Worm (Caenorhabditis elegans): ENCODE measurements around the gene W07A12.4.

W07A12.4 gene

ce11 chrII:9167730-9168129 is 21.7 kb downstream of the W07A12.4 start, which contains the start of gene T23G7.3 (continued):
- TF ChIP-seq nhr-20 (tag; optimal IDR thresholded peaks at IDR 0.05), result no peak

DNA sequence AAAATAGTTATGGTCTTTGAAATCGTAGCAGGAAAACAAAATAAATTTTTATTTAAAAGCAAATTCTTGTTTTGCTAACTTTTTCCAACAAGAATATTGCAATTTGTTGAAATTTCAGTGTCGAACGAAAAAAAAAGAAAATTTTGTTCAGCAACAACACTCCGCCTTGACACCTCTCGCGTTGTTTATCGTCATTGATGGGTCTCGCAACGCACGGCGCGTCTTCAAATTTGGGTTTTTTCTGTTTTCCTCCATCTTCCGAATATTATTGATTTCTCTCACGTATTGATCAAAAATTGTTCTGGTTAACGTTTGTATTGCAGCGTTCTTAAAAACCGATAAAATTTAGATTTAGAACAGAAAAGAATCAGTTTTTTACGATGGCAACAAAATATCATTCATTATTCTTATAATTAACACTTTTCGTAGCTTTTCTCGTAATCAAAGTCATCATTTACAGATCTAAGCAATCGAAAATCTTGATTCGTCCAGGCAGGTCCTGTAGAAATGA is 23.4 kb downstream of the W07A12.4 start, which contains the start of gene dpl-1:
dpl-1 (plus strand) TSS at position 461 of the 511 bp plus-strand sequence.
- TF ChIP-seq egl-27 (tag; optimal IDR thresholded peaks at IDR 0.05) (no peak), mep-1 (tag; optimal IDR thresholded peaks at IDR 0.05) (peak; percentile 32), nhr-11 (tag; optimal IDR thresholded peaks at IDR 0.05) (no peak), lin-35 (GFP tag; optimal IDR thresholded peaks at IDR 0.05) (peak; percentile 73 to 95), elt-3 (tag; optimal IDR thresholded peaks at IDR 0.05) (peak in 1 of 6 experiments; percentile 14), ceh-82 (tag; optimal IDR thresholded peaks at IDR 0.05) (peak in 1 of 3 experiments; percentile 26), aha-1 (tag; optimal IDR thresholded peaks at IDR 0.05) (no peak), F16B12.6 (tag; optimal IDR thresholded peaks at IDR 0.05) (peak; percentile 31), nhr-20 (tag; optimal IDR thresholded peaks at IDR 0.05) (peak; percentile 10), nhr-28 (tag; optimal IDR thresholded peaks at IDR 0.05) (no peak), mdl-1 (tag; optimal IDR thresholded peaks at IDR 0.05) (peak in 1 of 2 experiments; percentile 44), ama-1 (optimal IDR thresholded peaks at IDR 0.05) (no peak), Y116A8C.19 (tag; optimal IDR thresholded peaks at IDR 0.05; ENCODE audit: borderline replicate concordance) (no peak), efl-1 (optimal IDR thresholded peaks at IDR 0.05) (peak; percentile 58 to 86), efl-1 (GFP tag; optimal IDR thresholded peaks at IDR 0.05 in 1 of 2) (peak; percentile 85 to 98), hlh-4 (tag; optimal IDR thresholded peaks at IDR 0.05) (no peak), ces-1 (GFP tag; optimal IDR thresholded peaks at IDR 0.05) (no peak), isw-1 (GFP tag; IDR thresholded peaks at IDR 0.05) (no peak), ceh-8 (GFP tag; optimal IDR thresholded peaks at IDR 0.05) (no peak), ceh-90 (tag; optimal IDR thresholded peaks at IDR 0.05) (no peak), mef-2 (tag; optimal IDR thresholded peaks at IDR 0.05) (no peak), C16A3.4 (tag; optimal IDR thresholded peaks at IDR 0.05) (peak; percentile 59), lin-13 (GFP tag; optimal IDR thresholded peaks at IDR 0.05) (peak; percentile 23), xbp-1 (tag; optimal IDR thresholded peaks at IDR 0.05) (peak; percentile 23), nhr-71 (tag; optimal IDR thresholded peaks at IDR 0.05) (peak; percentile 46), efl-3 (GFP tag; optimal IDR thresholded peaks at IDR 0.05) (no peak), zip-4 (GFP tag; optimal IDR thresholded peaks at IDR 0.05) (no peak), hpl-2 (GFP tag; optimal IDR thresholded peaks at IDR 0.05) (no peak), sox-4 (tag; optimal IDR thresholded peaks at IDR 0.05) (no peak), jun-1 (tag; optimal IDR thresholded peaks at IDR 0.05) (no peak), unc-86 (tag; optimal IDR thresholded peaks at IDR 0.05) (no peak), nhr-90 (tag; optimal IDR thresholded peaks at IDR 0.05; ENCODE audit: poor library complexity) (no peak), unc-130 (tag; optimal IDR thresholded peaks at IDR 0.05) (peak; percentile 40), egl-13 (tag; optimal IDR thresholded peaks at IDR 0.05) (no peak), snpc-4 (tag; optimal IDR thresholded peaks at IDR 0.05) (no peak), fos-1 (tag; optimal IDR thresholded peaks at IDR 0.05) (no peak), blmp-1 (tag; optimal IDR thresholded peaks at IDR 0.05) (peak; percentile 33), ceh-88 (GFP tag; IDR thresholded peaks at IDR 0.05) (no peak), ets-5 (GFP tag; IDR thresholded peaks at IDR 0.05) (no peak), pqm-1 (tag; optimal IDR thresholded peaks at IDR 0.05) (no peak), elt-2 (tag; optimal IDR thresholded peaks at IDR 0.05) (no peak), pag-3 (tag; optimal IDR thresholded peaks at IDR 0.05; ENCODE audit: borderline replicate concordance, insufficient read depth) (no peak), zag-1 (tag; optimal IDR thresholded peaks at IDR 0.05) (no peak), rnt-1 (tag; optimal IDR thresholded peaks at IDR 0.05) (peak; percentile 5), dsc-1 (tag; optimal IDR thresholded peaks at IDR 0.05) (no peak), alr-1 (tag; optimal IDR thresholded peaks at IDR 0.05; ENCODE audit: borderline replicate concordance) (no peak), skn-1 (tag; optimal IDR thresholded peaks at IDR 0.05) (peak; percentile 26), fkh-10 (GFP tag; optimal IDR thresholded peaks at IDR 0.05) (no peak), snu-23 (GFP tag; optimal IDR thresholded peaks at IDR 0.05) (peak; percentile 49), nhr-237 (tag; optimal IDR thresholded peaks at IDR 0.05) (no peak), lsy-2 (tag; optimal IDR thresholded peaks at IDR 0.05) (peak in 1 of 2 experiments; percentile 77)

All from whole organism, L1 larva.